Fruit fly (Drosophila melanogaster): Measurements from ENCODE around the gene Coq6.
A peak's percentile ranks its signal among the peaks of the same experiment; 100 is the strongest.

Gene Coq6

dm6 chr2L:5496468-5497093, 35.4 kb downstream of the Coq6 start (continued):
- TF ChIP-seq eyg (GFP tag; optimal IDR thresholded peaks at IDR 0.05) (no peak), Med (GFP tag) (peak; percentile 87), CG10959 (GFP tag; IDR thresholded peaks at IDR 0.05) (peak; percentile 54), Hr3 (GFP tag; optimal IDR thresholded peaks at IDR 0.05) (peak; percentile 18), Dref (GFP tag; IDR thresholded peaks at IDR 0.05) (no peak), CG2199 (GFP tag; IDR thresholded peaks at IDR 0.05) (no peak), nau (GFP tag; optimal IDR thresholded peaks at IDR 0.05) (peak; percentile 22), nerfin-1 (tag; optimal IDR thresholded peaks at IDR 0.05) (peak; percentile 50), slp2 (GFP tag; optimal IDR thresholded peaks at IDR 0.05) (peak; percentile 36), ken (GFP tag; IDR thresholded peaks at IDR 0.05) (peak; percentile 69), Fer2 (tag; optimal IDR thresholded peaks at IDR 0.05) (no peak), Bdp1 (GFP tag; optimal IDR thresholded peaks at IDR 0.05) (no peak), Spps (tag; optimal IDR thresholded peaks at IDR 0.05) (peak; percentile 56), wdn (GFP tag; IDR thresholded peaks at IDR 0.05) (no peak), CG14667 (GFP tag; IDR thresholded peaks at IDR 0.05) (peak; percentile 24; the same call in 1 of the 2 replicates), Asciz (GFP tag; optimal IDR thresholded peaks at IDR 0.05) (peak; percentile 36), dan (GFP tag; IDR thresholded peaks at IDR 0.05) (no peak), jigr1 (GFP tag; IDR thresholded peaks at IDR 0.05) (0 out of 3 replicates have a peak, but pooled peaks have one; percentile 40), Elba2 (GFP tag; optimal IDR thresholded peaks at IDR 0.05) (no peak), org-1 (GFP tag; optimal IDR thresholded peaks at IDR 0.05) (no peak), CG1602 (GFP tag; optimal IDR thresholded peaks at IDR 0.05) (peak; percentile 34), CG4282 (GFP tag; optimal IDR thresholded peaks at IDR 0.05) (no peak), CG31441 (GFP tag; IDR thresholded peaks at IDR 0.05) (peak; percentile 74), CG15479 (GFP tag; optimal IDR thresholded peaks at IDR 0.05) (no peak), CG11723 (GFP tag; optimal IDR thresholded peaks at IDR 0.05) (peak; percentile 11), sim (GFP tag; IDR thresholded peaks at IDR 0.05) (0 out of 2 replicates have a peak, but pooled peaks have one; percentile 19), CG11560 (tag; IDR thresholded peaks at IDR 0.05) (no peak), CG9932 (GFP tag; IDR thresholded peaks at IDR 0.05) (peak; percentile 61), CG18599 (GFP tag; optimal IDR thresholded peaks at IDR 0.05) (peak; percentile 49), tna (GFP tag; IDR thresholded peaks at IDR 0.05; ENCODE audit: partially characterized antibody) (no peak), Neu2 (GFP tag; optimal IDR thresholded peaks at IDR 0.05; ENCODE audit: borderline replicate concordance) (no peak), dm (GFP tag; optimal IDR thresholded peaks at IDR 0.05) (peak; percentile 1), Hey (tag; optimal IDR thresholded peaks at IDR 0.05) (no peak), CoRest (tag; optimal IDR thresholded peaks at IDR 0.05) (peak; percentile 58), D (optimal IDR thresholded peaks at IDR 0.05) (no peak), D (GFP tag; optimal IDR thresholded peaks at IDR 0.05) (peak; percentile 60), Nf-YA (GFP tag; IDR thresholded peaks at IDR 0.05) (no peak), fd102C (GFP tag; optimal IDR thresholded peaks at IDR 0.05) (no peak), Rfx (GFP tag; IDR thresholded peaks at IDR 0.05) (peak; percentile 77), tup (GFP tag; optimal IDR thresholded peaks at IDR 0.05) (no peak), CG31365 (tag; optimal IDR thresholded peaks at IDR 0.05) (no peak), CG34422 (GFP tag; IDR thresholded peaks at IDR 0.05) (0 out of 3 replicates have a peak, but pooled peaks have one; percentile 48), CG5953 (GFP tag; IDR thresholded peaks at IDR 0.05) (no peak), MBD-R2 (GFP tag; IDR thresholded peaks at IDR 0.05) (no peak; the same call in 1 of the 2 replicates), ssp (GFP tag; IDR thresholded peaks at IDR 0.05) (peak; percentile 20; the same call in 1 of the 2 replicates), trem (tag; optimal IDR thresholded peaks at IDR 0.05) (peak; percentile 59), peb (GFP tag; IDR thresholded peaks at IDR 0.05) (no peak), CG1529 (GFP tag; optimal IDR thresholded peaks at IDR 0.05) (peak; percentile 41), CG12659 (GFP tag; optimal IDR thresholded peaks at IDR 0.05) (peak; percentile 25), CG12236 (GFP tag; optimal IDR thresholded peaks at IDR 0.05) (peak; percentile 4), CG2120 (GFP tag; optimal IDR thresholded peaks at IDR 0.05) (no peak)

All from whole organism, embryonic.